Worm (Caenorhabditis elegans) whole organism, L4/young adult: ENCODE measurements around the gene glr-8.

Experiments
- W03F9.2 ChIP-seq: fragments of 150-350 bp; optimal IDR thresholded peaks from 2 replicates; lab custom pipeline; 2014; ENCODE audit warnings: missing biosample characterization, missing genetic modification characterization
- dao-5 ChIP-seq: sonication (generic microtip); optimal IDR thresholded peaks from 2 replicates; lab custom pipeline; 2016; ENCODE audit warnings: missing genotype, missing genetic modification characterization, moderate library complexity, missing compliant biosample characterization
- him-1 ChIP-seq: sonication (generic microtip); optimal IDR thresholded peaks from 2 replicates; lab custom pipeline; 2016; ENCODE audit warnings: missing genotype, missing genetic modification reagents, missing genetic modification characterization, missing compliant biosample characterization

Gene glr-8

DNA sequence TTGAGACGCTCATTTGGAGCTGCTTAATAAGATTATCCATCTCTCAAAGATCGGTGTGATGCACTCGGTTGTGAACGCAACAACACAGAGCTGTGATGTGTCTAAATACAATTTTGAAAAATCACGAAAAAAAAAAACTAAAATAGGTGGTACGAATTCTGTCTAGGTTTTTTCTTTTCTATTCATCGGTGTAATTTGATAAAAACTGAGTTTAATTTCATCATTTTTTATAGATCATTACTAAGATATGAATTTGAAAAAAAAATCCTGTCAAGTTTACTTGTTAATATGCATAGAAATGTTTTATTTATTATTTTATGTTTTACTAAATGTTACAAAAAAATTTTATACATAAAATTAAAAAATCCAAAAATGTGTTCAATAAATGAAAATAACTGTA lies 24.3 kb downstream of the glr-8 start, which contains the start of gene ceh-60:
Gene ceh-60 (minus strand): TSS at position 101 of the 400 bp plus-strand sequence.
- TF ChIP-seq him-1 (tag; lab: Kevin White, UChicago): no peak
- no peak for TF ChIP-seq W03F9.2 (tag; lab: Kevin White, UChicago)
- TF ChIP-seq dao-5: no peak

ce11 chrX:6530591-6530990 lies 24.8 kb downstream of the glr-8 start:
- TF ChIP-seq W03F9.2 (tag; lab: Kevin White, UChicago) (no peak), him-1 (tag; lab: Kevin White, UChicago) (no peak), dao-5 (no peak)

DNA sequence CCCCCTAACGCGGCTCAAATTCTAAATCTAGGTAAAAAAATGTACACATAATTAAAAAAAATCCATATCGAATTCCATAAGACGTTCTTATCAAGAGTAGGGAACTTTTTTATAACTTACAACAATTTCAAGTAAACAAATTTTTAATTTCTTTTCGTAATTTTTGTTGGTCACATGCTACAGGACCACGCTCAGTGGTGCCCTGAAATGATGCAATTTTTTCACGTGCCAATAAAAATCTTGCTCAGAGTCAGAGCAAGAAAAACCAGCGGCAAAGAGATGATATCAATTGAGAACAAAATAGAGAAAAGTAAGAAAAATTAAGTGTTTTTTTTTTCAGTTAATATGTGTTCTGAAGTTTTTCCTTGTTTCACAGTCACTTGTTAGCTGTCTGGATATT lies 26.1 kb downstream of the glr-8 start:
- TF ChIP-seq dao-5 (no peak), him-1 (tag; lab: Kevin White, UChicago) (no peak), W03F9.2 (tag; lab: Kevin White, UChicago) (no peak)

ce11 chrX:6533038-6533437 lies 27.3 kb downstream of the glr-8 start:
- TF ChIP-seq dao-5: no peak
- no peak for TF ChIP-seq W03F9.2 (tag; lab: Kevin White, UChicago)
- no peak for TF ChIP-seq him-1 (tag; lab: Kevin White, UChicago)

DNA sequence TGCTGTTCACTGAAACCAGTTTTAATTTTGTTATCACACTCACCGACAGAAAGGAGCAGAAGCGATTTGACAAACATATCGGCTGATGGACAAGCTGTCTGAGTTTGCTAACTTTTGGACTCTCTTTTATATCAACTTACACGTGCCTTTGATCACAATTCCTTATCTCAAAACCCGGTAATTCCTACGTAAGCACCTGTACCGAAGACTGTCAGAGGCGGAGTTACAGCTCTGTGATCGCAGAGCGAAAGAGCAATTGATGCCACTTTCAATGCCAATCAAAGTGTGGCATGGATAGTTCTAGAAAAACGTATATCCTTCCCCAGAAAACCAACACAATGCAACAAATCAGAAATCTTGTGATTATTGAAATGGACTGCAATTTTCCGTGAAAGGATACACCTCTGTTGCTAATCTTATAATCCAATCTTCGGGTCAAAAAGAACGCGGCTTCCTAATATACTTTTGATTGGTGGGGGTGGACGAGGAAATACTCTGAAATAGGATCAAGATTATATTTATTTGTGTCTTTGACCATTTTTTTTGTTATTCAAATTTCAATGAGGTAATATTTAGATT lies 31.0 kb downstream of the glr-8 start, which contains the start of gene ilys-5:
Gene ilys-5 (minus strand): TSS at position 140 of the 579 bp plus-strand sequence.
- TF ChIP-seq dao-5: no peak
- TF ChIP-seq him-1 (tag; lab: Kevin White, UChicago): no peak
- TF ChIP-seq W03F9.2 (tag; lab: Kevin White, UChicago): no peak

- TF ChIP-seq W03F9.2 (tag; lab: Kevin White, UChicago) (no peak), dao-5 (no peak), him-1 (tag; lab: Kevin White, UChicago) (no peak)
Measured at ce11 chrX:6538068-6538467, 32.3 kb downstream of the glr-8 start.

DNA sequence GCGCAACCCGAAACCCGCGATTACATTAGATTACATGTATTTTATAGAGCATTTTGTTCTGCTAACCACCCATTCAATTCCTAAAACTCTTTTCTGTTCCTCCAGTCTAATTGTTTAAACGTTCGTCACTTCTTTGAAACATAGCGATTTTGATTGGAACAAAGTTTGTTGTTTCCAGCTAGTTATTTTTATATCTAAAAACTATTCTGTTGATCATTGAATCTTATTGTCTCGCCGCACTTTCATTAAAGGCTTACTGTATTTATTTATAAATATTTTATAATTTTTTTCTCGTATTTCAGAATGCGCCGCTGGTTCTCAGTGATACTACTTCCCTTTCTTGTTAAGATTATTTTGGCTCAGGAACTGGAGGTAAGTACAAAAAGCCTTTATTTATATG lies 36.9 kb downstream of the glr-8 start, which contains the start of gene T14E8.2:
Gene T14E8.2 (plus strand): TSS at position 301 of the 400 bp plus-strand sequence.
- TF ChIP-seq him-1 (tag; lab: Kevin White, UChicago) (no peak), dao-5 (no peak), W03F9.2 (tag; lab: Kevin White, UChicago) (no peak)

DNA sequence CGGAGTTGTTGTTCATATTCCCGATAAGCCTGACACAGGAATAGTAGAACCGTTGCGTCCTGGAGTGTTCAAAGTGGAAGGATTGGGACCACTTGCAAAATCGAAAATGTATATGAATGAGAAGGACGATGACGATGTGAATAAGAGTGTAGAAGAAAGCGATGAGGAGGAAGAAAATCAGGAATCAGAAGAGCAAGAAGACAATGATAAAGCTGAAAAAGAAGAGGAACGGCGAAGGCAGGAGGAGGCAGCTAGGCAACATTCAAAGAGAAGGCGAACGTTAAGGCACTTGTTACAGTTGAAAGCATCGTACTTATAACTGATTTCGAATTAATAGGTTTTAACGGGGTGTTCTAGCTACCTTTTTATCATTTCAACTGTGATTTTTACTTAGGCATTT lies 37.9 kb downstream of the glr-8 start:
- TF ChIP-seq dao-5 (no peak), W03F9.2 (tag; lab: Kevin White, UChicago) (no peak), him-1 (tag; lab: Kevin White, UChicago) (no peak)

DNA sequence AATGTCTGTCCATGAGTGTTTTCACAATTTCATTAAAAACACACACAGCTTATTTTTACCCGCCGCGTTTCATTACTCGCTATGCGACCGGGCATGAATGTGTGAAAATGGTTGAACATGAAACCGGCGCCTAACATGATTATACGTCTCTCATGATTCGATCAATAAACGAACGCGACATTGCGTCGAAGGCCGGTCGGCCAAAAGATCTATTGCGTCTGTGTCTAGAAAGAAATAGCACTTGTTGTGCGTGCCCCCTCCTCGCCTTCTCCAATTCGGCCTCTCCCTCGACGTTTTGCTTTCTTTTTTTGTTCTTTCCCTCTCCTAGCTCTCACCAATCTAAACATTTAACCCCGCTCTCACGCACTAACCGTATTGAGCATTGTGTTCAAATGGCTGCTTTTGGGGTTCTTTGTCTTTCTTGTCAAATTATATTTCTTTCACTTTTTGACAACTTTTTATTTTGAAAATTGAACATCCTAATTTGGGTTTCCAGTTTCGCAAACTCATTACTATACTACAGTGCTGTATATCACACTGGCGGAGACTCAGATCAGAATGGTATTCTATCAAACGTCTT lies 45.4 kb downstream of the glr-8 start:
- TF ChIP-seq dao-5 (no peak), him-1 (tag; lab: Kevin White, UChicago) (no peak), W03F9.2 (tag; lab: Kevin White, UChicago) (no peak)

- no peak for TF ChIP-seq W03F9.2 (tag; lab: Kevin White, UChicago)
- no peak for TF ChIP-seq dao-5
- TF ChIP-seq him-1 (tag; lab: Kevin White, UChicago): no peak
Measured at ce11 chrX:6551679-6552078, 45.9 kb downstream of the glr-8 start.

DNA sequence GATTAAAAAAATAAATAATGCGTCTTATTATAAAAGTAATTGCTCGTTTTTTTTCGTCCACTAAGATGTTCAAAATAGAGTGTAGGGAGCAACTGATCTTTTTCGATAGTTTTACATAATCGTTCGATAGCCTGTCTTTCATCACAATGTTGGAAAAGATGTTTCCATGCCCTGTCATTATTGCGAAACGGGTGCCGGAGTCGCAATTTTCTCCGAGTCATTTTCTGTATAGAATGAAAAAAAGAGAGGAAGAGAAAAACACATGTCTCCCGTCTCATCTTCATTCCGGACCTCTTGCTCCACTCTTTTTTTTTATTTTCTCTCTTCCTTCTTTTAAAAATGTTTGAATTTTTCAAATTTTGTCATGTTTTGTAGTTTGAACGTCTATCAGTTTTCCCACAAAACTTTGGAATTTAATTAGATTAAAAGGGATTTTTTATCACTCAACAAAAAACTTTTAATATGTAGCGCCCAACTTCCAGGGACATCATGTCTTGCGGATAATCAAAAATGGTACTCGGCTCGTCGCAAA lies 47.1 kb downstream of the glr-8 start, which contains the start of gene svh-2:
Gene svh-2 (plus strand): TSS at position 482 of the 532 bp plus-strand sequence.
- no peak for TF ChIP-seq him-1 (tag; lab: Kevin White, UChicago)
- no peak for TF ChIP-seq dao-5
- no peak for TF ChIP-seq W03F9.2 (tag; lab: Kevin White, UChicago)

ce11 chrX:6553634-6554033 lies 47.9 kb downstream of the glr-8 start:
- no peak for TF ChIP-seq W03F9.2 (tag; lab: Kevin White, UChicago)
